Worm (Caenorhabditis elegans) whole organism, L1 larva: ENCODE measurements around the gene M01F1.9.

Source experiments
- C04F5.9 ChIP-seq: sonication (generic microtip); optimal IDR thresholded peaks from 2 replicates; lab custom pipeline; 2016; ENCODE audit warnings: missing genetic modification characterization, missing compliant biosample characterization
- C16A3.4 ChIP-seq: fragments of 150-350 bp; optimal IDR thresholded peaks from 2 replicates; lab custom pipeline; 2014; ENCODE audit warnings: missing biosample characterization, missing genetic modification characterization
- alr-1 ChIP-seq: fragments of 200-800 bp; sonication (Bioruptor generic); optimal IDR thresholded peaks from 2 replicates; lab custom pipeline; 2018; ENCODE audit warnings: borderline replicate concordance, mild to moderate bottlenecking, missing genetic modification characterization, missing compliant biosample characterization
- aly-2 ChIP-seq: fragments of 150-350 bp; optimal IDR thresholded peaks from 2 replicates; lab custom pipeline; 2014; ENCODE audit warnings: missing biosample characterization, missing genetic modification characterization
- ama-1 ChIP-seq: fragments of 150-350 bp; optimal IDR thresholded peaks from 2 replicates; lab custom pipeline; 2014
- blmp-1 ChIP-seq: fragments of 150-350 bp; optimal IDR thresholded peaks from 2 replicates; lab custom pipeline; 2014; ENCODE audit warnings: missing biosample characterization, missing genetic modification characterization
- ceh-63 ChIP-seq: fragments of 200-800 bp; sonication (Bioruptor generic); optimal IDR thresholded peaks from 2 replicates; lab custom pipeline; 2018; ENCODE audit warnings: mild to moderate bottlenecking, missing genetic modification characterization, missing compliant biosample characterization
- ceh-82 ChIP-seq, 3 experiments: fragments of 150-350 bp in 1 of 3; sonication (generic microtip) in 2 of 3; optimal IDR thresholded peaks; 2 replicates each; lab custom pipeline; 2014 to 2017; ENCODE audit warnings: missing biosample characterization in 3 of 3, missing genetic modification characterization in 3 of 3
- ces-1 ChIP-seq: fragments of 150-350 bp; optimal IDR thresholded peaks from 2 replicates; lab custom pipeline; 2014; ENCODE audit warnings: missing biosample characterization, missing genetic modification reagents, missing genetic modification characterization
- egl-13 ChIP-seq: sonication (generic microtip); optimal IDR thresholded peaks from 2 replicates; lab custom pipeline; 2016; ENCODE audit warnings: missing genotype, missing genetic modification reagents, missing genetic modification characterization, missing compliant biosample characterization
- fkh-10 ChIP-seq: sonication (generic microtip); optimal IDR thresholded peaks from 2 replicates; lab custom pipeline; 2017; ENCODE audit warnings: missing biosample characterization, missing genetic modification reagents, missing genetic modification characterization
- fkh-8 ChIP-seq: sonication (generic microtip); optimal IDR thresholded peaks from 2 replicates; lab custom pipeline; 2016; ENCODE audit warnings: mild to moderate bottlenecking, missing genetic modification characterization, missing compliant biosample characterization
- fos-1 ChIP-seq: fragments of 150-350 bp; optimal IDR thresholded peaks from 2 replicates; lab custom pipeline; 2014; ENCODE audit warnings: missing biosample characterization, missing genetic modification characterization
- hlh-17 ChIP-seq: fragments of 200-800 bp; sonication (Bioruptor generic); optimal IDR thresholded peaks from 2 replicates; lab custom pipeline; 2018; ENCODE audit warnings: missing genetic modification characterization, mild to moderate bottlenecking, missing compliant biosample characterization, moderate library complexity, borderline replicate concordance
- hlh-4 ChIP-seq: sonication (generic microtip); optimal IDR thresholded peaks from 2 replicates; lab custom pipeline; 2016; ENCODE audit warnings: mild to moderate bottlenecking, missing genetic modification characterization, missing compliant biosample characterization
- hpl-2 ChIP-seq: fragments of 150-350 bp; optimal IDR thresholded peaks from 2 replicates; lab custom pipeline; 2014; ENCODE audit warnings: missing biosample characterization, missing genetic modification reagents, missing genetic modification characterization
- lin-13 ChIP-seq: fragments of 150-350 bp; optimal IDR thresholded peaks from 2 replicates; lab custom pipeline; 2014; ENCODE audit warnings: missing biosample characterization, missing genetic modification reagents, missing genetic modification characterization
- lin-14 ChIP-seq: fragments of 200-800 bp; sonication (Bioruptor generic); optimal IDR thresholded peaks from 2 replicates; lab custom pipeline; 2018; ENCODE audit warnings: mild to moderate bottlenecking, missing genetic modification characterization, moderate library complexity, missing compliant biosample characterization
- lin-35 ChIP-seq, 2 experiments: fragments of 150-350 bp; optimal IDR thresholded peaks; 2 replicates each; lab custom pipeline; 2014; ENCODE audit warnings: missing biosample characterization in 2 of 2, missing genetic modification characterization in 2 of 2, missing genetic modification reagents in 2 of 2
- lin-39 ChIP-seq: fragments of 150-350 bp; optimal IDR thresholded peaks from 2 replicates; lab custom pipeline; 2014; ENCODE audit warnings: missing biosample characterization, missing genetic modification reagents, missing genetic modification characterization
- lir-3 ChIP-seq: sonication (generic microtip); optimal IDR thresholded peaks from 2 replicates; lab custom pipeline; 2016; ENCODE audit warnings: mild to moderate bottlenecking, missing genetic modification characterization, moderate library complexity, missing compliant biosample characterization; ENCODE audit not compliant: poor library complexity
- mab-9 ChIP-seq: fragments of 200-800 bp; sonication (Bioruptor generic); IDR thresholded peaks from 2 replicates; pipeline ENCODE4 v1.3.6; 2022; ENCODE audit warnings: missing genetic modification reagents, missing genetic modification characterization, missing compliant biosample characterization
- mef-2 ChIP-seq: fragments of 150-350 bp; optimal IDR thresholded peaks from 2 replicates; lab custom pipeline; 2014; ENCODE audit warnings: missing biosample characterization, missing genetic modification characterization
- mep-1 ChIP-seq: fragments of 150-350 bp; optimal IDR thresholded peaks from 2 replicates; lab custom pipeline; 2014; ENCODE audit warnings: missing biosample characterization, missing genetic modification characterization
- nhr-11 ChIP-seq: fragments of 150-350 bp; optimal IDR thresholded peaks from 2 replicates; lab custom pipeline; 2014; ENCODE audit warnings: missing biosample characterization, missing genetic modification characterization
- nhr-12 ChIP-seq: sonication (generic microtip); optimal IDR thresholded peaks from 2 replicates; lab custom pipeline; 2017; ENCODE audit warnings: missing biosample characterization, missing genetic modification characterization
- nhr-20 ChIP-seq: sonication (generic microtip); optimal IDR thresholded peaks from 2 replicates; lab custom pipeline; 2016; ENCODE audit warnings: mild to moderate bottlenecking, missing genetic modification characterization, missing compliant biosample characterization
- nhr-47 ChIP-seq: sonication (generic microtip); optimal IDR thresholded peaks from 2 replicates; lab custom pipeline; 2016; ENCODE audit warnings: mild to moderate bottlenecking, missing genetic modification characterization, moderate library complexity, missing compliant biosample characterization
- nhr-71 ChIP-seq: sonication (generic microtip); optimal IDR thresholded peaks from 2 replicates; lab custom pipeline; 2016; ENCODE audit warnings: mild to moderate bottlenecking, missing genetic modification characterization, moderate library complexity, missing compliant biosample characterization
- nhr-77 ChIP-seq: fragments of 150-350 bp; optimal IDR thresholded peaks from 2 replicates; lab custom pipeline; 2014; ENCODE audit warnings: missing biosample characterization, missing genetic modification characterization
- nhr-85 ChIP-seq: sonication (generic microtip); peaks from one replicate; lab custom pipeline; 2016; ENCODE audit warnings: missing genetic modification characterization, inconsistent platforms, missing compliant biosample characterization
- pag-3 ChIP-seq: sonication (generic microtip); optimal IDR thresholded peaks from 2 replicates; lab custom pipeline; 2017; ENCODE audit warnings: missing genetic modification characterization, mild to moderate bottlenecking, missing compliant biosample characterization, antibody characterized with exemption, borderline replicate concordance; ENCODE audit not compliant: insufficient read depth
- pax-3 ChIP-seq: fragments of 200-800 bp; sonication (Bioruptor generic); optimal IDR thresholded peaks from 2 replicates; lab custom pipeline; 2018; ENCODE audit warnings: mild to moderate bottlenecking, missing genetic modification characterization, moderate library complexity, missing compliant biosample characterization
- rnt-1 ChIP-seq: sonication (generic microtip); optimal IDR thresholded peaks from 2 replicates; lab custom pipeline; 2016; ENCODE audit warnings: mild to moderate bottlenecking, missing genetic modification characterization, moderate library complexity, missing compliant biosample characterization
- skn-1 ChIP-seq: fragments of 150-350 bp; optimal IDR thresholded peaks from 2 replicates; lab custom pipeline; 2014; ENCODE audit warnings: missing biosample characterization, missing genetic modification characterization
- snpc-4 ChIP-seq: fragments of 150-350 bp; optimal IDR thresholded peaks from 2 replicates; lab custom pipeline; 2014; ENCODE audit warnings: missing biosample characterization, missing genetic modification characterization
- snu-23 ChIP-seq: sonication (generic microtip); optimal IDR thresholded peaks from 2 replicates; lab custom pipeline; 2016; ENCODE audit warnings: missing genetic modification characterization, missing compliant biosample characterization
- sox-4 ChIP-seq: sonication (generic microtip); optimal IDR thresholded peaks from 2 replicates; lab custom pipeline; 2016; ENCODE audit warnings: missing genetic modification characterization, missing compliant biosample characterization
- sptf-1 ChIP-seq: fragments of 150-350 bp; optimal IDR thresholded peaks from 2 replicates; lab custom pipeline; 2014; ENCODE audit warnings: missing biosample characterization, missing genetic modification characterization
- swsn-7 ChIP-seq: sonication (generic microtip); optimal IDR thresholded peaks from 2 replicates; lab custom pipeline; 2016; ENCODE audit warnings: missing genetic modification characterization, missing compliant biosample characterization
- tbx-2 ChIP-seq: sonication (generic microtip); optimal IDR thresholded peaks from 2 replicates; lab custom pipeline; 2016; ENCODE audit warnings: missing genetic modification characterization, missing compliant biosample characterization
- unc-62 ChIP-seq: fragments of 150-350 bp; optimal IDR thresholded peaks from 2 replicates; lab custom pipeline; 2014; ENCODE audit warnings: missing biosample characterization, missing genetic modification reagents, missing genetic modification characterization
- unc-86 ChIP-seq: sonication (generic microtip); optimal IDR thresholded peaks from 2 replicates; lab custom pipeline; 2016; ENCODE audit warnings: missing genetic modification characterization, missing compliant biosample characterization
- unc-98 ChIP-seq: fragments of 200-800 bp; sonication (Bioruptor generic); IDR thresholded peaks from 2 replicates; pipeline ENCODE4 v1.3.6; 2022; ENCODE audit warnings: missing genetic modification characterization, missing compliant biosample characterization
- xbp-1 ChIP-seq: sonication (generic microtip); optimal IDR thresholded peaks from 2 replicates; lab custom pipeline; 2016; ENCODE audit warnings: missing genetic modification characterization, missing compliant biosample characterization
- zag-1 ChIP-seq: fragments of 150-350 bp; optimal IDR thresholded peaks from 2 replicates; lab custom pipeline; 2014; ENCODE audit warnings: missing biosample characterization, missing genetic modification characterization
- zip-4 ChIP-seq: fragments of 200-800 bp; sonication (Bioruptor generic); optimal IDR thresholded peaks from 2 replicates; lab custom pipeline; 2018; ENCODE audit warnings: mild to moderate bottlenecking, missing genetic modification characterization, moderate library complexity, missing compliant biosample characterization
- ztf-11 ChIP-seq, 2 experiments: sonication (generic microtip); optimal IDR thresholded peaks; 2 replicates each; lab custom pipeline; 2016 to 2017; ENCODE audit warnings: missing genetic modification characterization in 2 of 2, missing biosample characterization in 1 of 2, missing compliant biosample characterization in 1 of 2
- ztf-4 ChIP-seq: fragments of 150-350 bp; optimal IDR thresholded peaks from 2 replicates; lab custom pipeline; 2014; ENCODE audit warnings: missing biosample characterization, missing genetic modification characterization

Gene M01F1.9

ce11 chrIII:3537401-3537800 lies 38.5 kb upstream of the M01F1.9 start, which contains the start of gene cfap-20:
TSS of gene cfap-20 (minus strand) at chrIII:3537501.
- TF ChIP-seq swsn-7 (tag; lab: Kevin White, UChicago) (no peak), fkh-8 (peak; percentile 12)

- no peak for TF ChIP-seq blmp-1 (tag; lab: Kevin White, UChicago)
- no peak for TF ChIP-seq nhr-12 (tag; lab: Kevin White, UChicago)
- no peak for TF ChIP-seq lin-35 (GFP tag; optimal IDR thresholded peaks at IDR 0.05; lab: Kevin White, UChicago)
- no peak for TF ChIP-seq hlh-4 (tag; lab: Kevin White, UChicago)
- TF ChIP-seq xbp-1 (tag; lab: Kevin White, UChicago) = no peak
- no peak for TF ChIP-seq nhr-20 (tag; lab: Kevin White, UChicago)
- no peak for TF ChIP-seq unc-62 (GFP tag; lab: Kevin White, UChicago)
- no peak for TF ChIP-seq mab-9 (GFP tag; lab: Robert Waterston, UW)
- no peak for TF ChIP-seq pag-3 (tag; lab: Kevin White, UChicago)
- no peak for TF ChIP-seq nhr-11 (tag; lab: Kevin White, UChicago)
- no peak for TF ChIP-seq C16A3.4 (tag; lab: Kevin White, UChicago)
- TF ChIP-seq C04F5.9 = no peak
- no peak for TF ChIP-seq unc-86
- no peak for TF ChIP-seq ama-1 (lab: Kevin White, UChicago)
- no peak for TF ChIP-seq snpc-4 (tag; lab: Kevin White, UChicago)
Observed at ce11 chrIII:3534185-3534584, 35.3 kb upstream of the M01F1.9 start.

- TF ChIP-seq egl-13 (tag; lab: Kevin White, UChicago) (peak; percentile 37), unc-98 (GFP tag; lab: Robert Waterston, UW) (no peak), skn-1 (tag; lab: Kevin White, UChicago) (no peak), hlh-17 (no peak), nhr-71 (tag; lab: Kevin White, UChicago) (peak; percentile 69), mef-2 (tag; lab: Kevin White, UChicago) (no peak), C04F5.9 (no peak), ceh-82 (tag; optimal IDR thresholded peaks at IDR 0.05; lab: Kevin White, UChicago) (peak; percentile 54 to 84 (median 59)), snu-23 (GFP tag; lab: Kevin White, UChicago) (peak; percentile 76), nhr-47 (peak; percentile 73), fos-1 (tag; lab: Kevin White, UChicago) (no peak), blmp-1 (tag; lab: Kevin White, UChicago) (peak; percentile 52), ztf-4 (no peak), aly-2 (no peak), unc-86 (peak; percentile 76), lin-35 (GFP tag; optimal IDR thresholded peaks at IDR 0.05; lab: Kevin White, UChicago) (peak; percentile 62 to 68), ztf-11 (tag; optimal IDR thresholded peaks at IDR 0.05; lab: Kevin White, UChicago) (peak in 1 of 2 experiments; percentile 29), rnt-1 (no peak), sox-4 (tag; lab: Kevin White, UChicago) (no peak), lin-13 (GFP tag; lab: Kevin White, UChicago) (peak; percentile 0), lir-3 (peak; percentile 19), alr-1 (tag; lab: Kevin White, UChicago) (no peak), ama-1 (lab: Kevin White, UChicago) (peak; percentile 18), lin-14 (GFP tag; lab: Kevin White, UChicago) (peak; percentile 92), tbx-2 (tag; lab: Kevin White, UChicago) (peak; percentile 72), zip-4 (GFP tag; lab: Kevin White, UChicago) (no peak), fkh-10 (peak; percentile 1), nhr-77 (tag; lab: Kevin White, UChicago) (no peak), ceh-63 (GFP tag; lab: Kevin White, UChicago) (no peak), swsn-7 (tag; lab: Kevin White, UChicago) (peak; percentile 72), lin-39 (tag; lab: Kevin White, UChicago) (no peak), mep-1 (peak; percentile 82), zag-1 (tag; lab: Kevin White, UChicago) (peak; percentile 15), pax-3 (tag; lab: Kevin White, UChicago) (no peak), sptf-1 (tag; lab: Kevin White, UChicago) (no peak), hpl-2 (no peak), nhr-85 (peak; percentile 75), ces-1 (GFP tag; lab: Kevin White, UChicago) (no peak)
Observed at ce11 chrIII:3532035-3532434, 33.2 kb upstream of the M01F1.9 start.
